Worm (Caenorhabditis elegans): ENCODE results near the gene syd-9.

- TF ChIP-seq ztf-4 (tag; optimal IDR thresholded peaks at IDR 0.05) (no peak), ztf-11 (tag; optimal IDR thresholded peaks at IDR 0.05) (no peak), dmd-4 (tag; optimal IDR thresholded peaks at IDR 0.05) (no peak), nhr-237 (tag; optimal IDR thresholded peaks at IDR 0.05) (no peak), lin-39 (tag; optimal IDR thresholded peaks at IDR 0.05) (no peak), nhr-23 (tag; optimal IDR thresholded peaks at IDR 0.05) (no peak), nhr-11 (tag; optimal IDR thresholded peaks at IDR 0.05) (no peak), unc-62 (GFP tag; optimal IDR thresholded peaks at IDR 0.05) (no peak), fos-1 (tag; optimal IDR thresholded peaks at IDR 0.05) (no peak), lin-13 (GFP tag; optimal IDR thresholded peaks at IDR 0.05) (no peak), ama-1 (optimal IDR thresholded peaks at IDR 0.05) (no peak)
These were observed 51.1 kb downstream of the syd-9 start for ce11 chrX:7268965-7269364.

Data from whole organism, L2 larva.